Worm (Caenorhabditis elegans): ENCODE results near the gene ift-43.
A peak's percentile ranks its signal among the peaks of the same experiment; 100 is the strongest.

Gene ift-43

DNA sequence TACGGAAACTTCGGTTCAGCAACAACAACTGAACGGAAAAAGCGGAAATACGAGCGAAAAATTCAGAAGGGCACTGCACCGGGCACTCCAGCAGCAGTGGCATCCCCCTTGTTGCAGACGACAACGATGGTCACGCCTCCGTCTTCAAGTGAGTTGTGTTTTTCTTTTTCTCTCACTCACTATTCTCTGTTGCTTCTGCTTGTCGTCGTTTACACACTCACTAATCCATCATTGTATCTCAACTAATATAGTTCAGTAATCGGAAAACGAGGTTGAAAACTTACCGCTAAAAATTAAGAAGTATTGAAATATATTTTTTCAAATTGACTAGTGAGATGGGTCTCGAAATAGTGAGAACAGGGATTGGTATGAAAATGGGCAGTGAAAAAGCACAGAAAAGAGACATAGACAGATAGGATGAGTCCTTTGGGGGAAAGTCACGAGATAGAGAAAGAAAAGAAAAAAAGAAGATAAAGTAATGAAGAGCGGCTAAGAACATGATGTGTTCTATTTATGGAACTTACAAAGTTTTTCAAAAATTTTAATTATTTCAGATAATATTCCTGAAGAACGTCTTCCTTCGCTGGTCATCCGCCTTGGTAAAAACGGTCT, 2.7 kb upstream of the ift-43 start:
- no peak for TF ChIP-seq nhr-43 (tag; optimal IDR thresholded peaks at IDR 0.05; ENCODE audit: poor library complexity, severe bottlenecking)
- no peak for TF ChIP-seq ztf-11 (tag; optimal IDR thresholded peaks at IDR 0.05)
- TF ChIP-seq hmg-11 (tag; optimal IDR thresholded peaks at IDR 0.05) = peak; percentile 26
- no peak for TF ChIP-seq pqm-1 (tag; optimal IDR thresholded peaks at IDR 0.05)
- no peak for TF ChIP-seq aly-2 (tag; optimal IDR thresholded peaks at IDR 0.05)
- TF ChIP-seq nfya-1 (tag; optimal IDR thresholded peaks at IDR 0.05; ENCODE audit: insufficient read depth) = peak; percentile 59
- TF ChIP-seq egl-27 (tag; optimal IDR thresholded peaks at IDR 0.05) = no peak
- TF ChIP-seq tbx-2 (tag; optimal IDR thresholded peaks at IDR 0.05) = no peak
- no peak for TF ChIP-seq ceh-16 (tag; optimal IDR thresholded peaks at IDR 0.05)

ce11 chrII:5661735-5662177, 1.2 kb upstream of the ift-43 start:
- TF ChIP-seq elt-1 (tag; optimal IDR thresholded peaks at IDR 0.05) (peak; percentile 11), fos-1 (tag; optimal IDR thresholded peaks at IDR 0.05) (no peak), nhr-28 (tag; optimal IDR thresholded peaks at IDR 0.05) (no peak), R02D3.7 (tag; optimal IDR thresholded peaks at IDR 0.05) (peak; percentile 65), elt-3 (tag; optimal IDR thresholded peaks at IDR 0.05) (peak in 1 of 3 experiments; percentile 82), aly-2 (tag; optimal IDR thresholded peaks at IDR 0.05) (no peak), ZK546.5 (tag; optimal IDR thresholded peaks at IDR 0.05) (no peak), nhr-25 (tag; optimal IDR thresholded peaks at IDR 0.05) (peak; percentile 94), unc-62 (GFP tag; optimal IDR thresholded peaks at IDR 0.05) (peak; percentile 82), lin-15B (tag; optimal IDR thresholded peaks at IDR 0.05) (peak; percentile 69), elt-2 (tag; optimal IDR thresholded peaks at IDR 0.05) (peak; percentile 84), eor-1 (tag; optimal IDR thresholded peaks at IDR 0.05) (no peak), sea-2 (GFP tag; optimal IDR thresholded peaks at IDR 0.05) (peak; percentile 46), nfya-1 (tag; optimal IDR thresholded peaks at IDR 0.05; ENCODE audit: insufficient read depth) (peak; percentile 99), ceh-28 (tag; optimal IDR thresholded peaks at IDR 0.05) (peak; percentile 86), pha-4 (tag; optimal IDR thresholded peaks at IDR 0.05) (peak; percentile 72), daf-12 (tag; optimal IDR thresholded peaks at IDR 0.05) (no peak), zag-1 (tag; optimal IDR thresholded peaks at IDR 0.05) (peak; percentile 48), ztf-4 (tag; optimal IDR thresholded peaks at IDR 0.05) (peak; percentile 86), pqm-1 (tag; optimal IDR thresholded peaks at IDR 0.05) (peak; percentile 46), jun-1 (tag; optimal IDR thresholded peaks at IDR 0.05) (peak; percentile 55), fkh-10 (GFP tag; optimal IDR thresholded peaks at IDR 0.05) (peak; percentile 71), nhr-12 (tag; optimal IDR thresholded peaks at IDR 0.05) (no peak), lsy-12 (tag; optimal IDR thresholded peaks at IDR 0.05) (peak; percentile 92), fkh-2 (tag; optimal IDR thresholded peaks at IDR 0.05) (peak; percentile 13), nhr-11 (tag; optimal IDR thresholded peaks at IDR 0.05) (peak; percentile 20), egl-27 (tag; optimal IDR thresholded peaks at IDR 0.05) (no peak), ceh-9 (tag; optimal IDR thresholded peaks at IDR 0.05) (no peak), snpc-4 (tag; optimal IDR thresholded peaks at IDR 0.05) (peak; percentile 50), ceh-16 (tag; optimal IDR thresholded peaks at IDR 0.05) (peak; percentile 6), mml-1 (tag; optimal IDR thresholded peaks at IDR 0.05) (no peak), hmg-11 (tag; optimal IDR thresholded peaks at IDR 0.05) (peak; percentile 89), ztf-11 (tag; optimal IDR thresholded peaks at IDR 0.05) (peak; percentile 51), nhr-23 (tag; optimal IDR thresholded peaks at IDR 0.05) (peak; percentile 64), ceh-82 (tag; optimal IDR thresholded peaks at IDR 0.05) (peak; percentile 64), nhr-237 (tag; optimal IDR thresholded peaks at IDR 0.05) (no peak), unc-39 (tag; optimal IDR thresholded peaks at IDR 0.05) (no peak), nhr-67 (tag; optimal IDR thresholded peaks at IDR 0.05) (peak; percentile 47), lin-39 (tag; optimal IDR thresholded peaks at IDR 0.05) (peak; percentile 86), mdl-1 (tag; optimal IDR thresholded peaks at IDR 0.05) (peak; percentile 67), nhr-76 (tag; optimal IDR thresholded peaks at IDR 0.05) (peak; percentile 42), skn-1 (tag; optimal IDR thresholded peaks at IDR 0.05) (peak; percentile 53), nhr-77 (tag; optimal IDR thresholded peaks at IDR 0.05) (no peak), ama-1 (optimal IDR thresholded peaks at IDR 0.05) (peak; percentile 100), nhr-43 (tag; optimal IDR thresholded peaks at IDR 0.05; ENCODE audit: poor library complexity, severe bottlenecking) (peak; percentile 75), egl-5 (tag; optimal IDR thresholded peaks at IDR 0.05) (peak; percentile 96), tbx-2 (tag; optimal IDR thresholded peaks at IDR 0.05) (peak; percentile 82)

Data from whole organism, L3 larva.